Fruit fly (Drosophila melanogaster) S2 (cell line): Measurements from ENCODE around the gene CG32264.

Experiments used
- CG8478 ChIP-seq: fragments of >200 bp; optimal IDR thresholded peaks from 2 replicates; lab custom pipeline; 2018
- CTCF ChIP-seq, 2 experiments: fragments of >200 bp; optimal IDR thresholded peaks; 2 replicates each; lab custom pipeline; 2018

- TF ChIP-seq CTCF (optimal IDR thresholded peaks at IDR 0.05; lab: Kevin White, UChicago), result no peak
- no peak for TF ChIP-seq CG8478 (lab: Kevin White, UChicago)
Observed at dm6 chr3L:3797681-3798080, 8.6 kb downstream of the CG32264 start.
